Fruit fly (Drosophila melanogaster) whole organism, prepupa: ENCODE data around the gene CG5860.

Experiments used
- Blimp-1 ChIP-seq: fragments of 200-800 bp; sonication (Bioruptor generic); optimal IDR thresholded peaks from 3 replicates; lab custom pipeline; 2017; ENCODE audit warnings: missing biosample characterization, missing genetic modification characterization, mild to moderate bottlenecking, moderate library complexity, missing genetic modification reagents
- CG10631 ChIP-seq: fragments of 200-800 bp; sonication (Bioruptor generic); optimal IDR thresholded peaks from 2 replicates; lab custom pipeline; 2016; ENCODE audit warnings: missing biosample characterization, missing genetic modification characterization
- CG31627 ChIP-seq: fragments of 200-800 bp; sonication (Bioruptor generic); optimal IDR thresholded peaks from 3 replicates; lab custom pipeline; 2016; ENCODE audit warnings: missing biosample characterization, missing genetic modification characterization
- CG4318 ChIP-seq: fragments of 200-800 bp; sonication (Bioruptor generic); optimal IDR thresholded peaks from 3 replicates; lab custom pipeline; 2017; ENCODE audit warnings: missing biosample characterization, mild to moderate bottlenecking, missing genetic modification characterization
- CG6163 ChIP-seq: fragments of 200-800 bp; sonication (Bioruptor generic); IDR thresholded peaks from 3 replicates; pipeline ENCODE4 v1.3.6; 2022; ENCODE audit warnings: missing biosample characterization, missing genetic modification characterization
- Gug ChIP-seq: fragments of 200-800 bp; sonication (Bioruptor generic); IDR thresholded peaks from 2 replicates; pipeline ENCODE4 v1.3.6; 2022; ENCODE audit warnings: missing biosample characterization, missing genetic modification characterization
- Met ChIP-seq: fragments of 200-800 bp; sonication (Bioruptor generic); optimal IDR thresholded peaks from 3 replicates; lab custom pipeline; 2016; ENCODE audit warnings: missing biosample characterization, missing genetic modification characterization
- achi ChIP-seq: fragments of 200-800 bp; sonication (Bioruptor generic); optimal IDR thresholded peaks from 3 replicates; lab custom pipeline; 2016; ENCODE audit warnings: missing biosample characterization, missing genetic modification characterization
- acj6 ChIP-seq: fragments of 200-800 bp; sonication (Bioruptor generic); optimal IDR thresholded peaks from 3 replicates; lab custom pipeline; 2016; ENCODE audit warnings: missing biosample characterization, missing genetic modification characterization
- cyc ChIP-seq: fragments of 200-800 bp; sonication (Bioruptor generic); optimal IDR thresholded peaks from 3 replicates; lab custom pipeline; 2016; ENCODE audit warnings: missing biosample characterization, missing genetic modification characterization
- dac ChIP-seq: fragments of 200-800 bp; sonication (Bioruptor generic); optimal IDR thresholded peaks from 2 replicates; lab custom pipeline; 2017; ENCODE audit warnings: missing biosample characterization, mild to moderate bottlenecking, missing genetic modification characterization
- topi ChIP-seq: fragments of 200-800 bp; sonication (Bioruptor generic); optimal IDR thresholded peaks from 3 replicates; lab custom pipeline; 2016; ENCODE audit warnings: missing biosample characterization, missing genetic modification characterization

dm6 chr3R:17400102-17400501, 9.3 kb upstream of the CG5860 start:
- TF ChIP-seq Gug (GFP tag; lab: Robert Waterston, UW) = no peak
- no peak for TF ChIP-seq cyc
- no peak for TF ChIP-seq achi (GFP tag; lab: Kevin White, UChicago)
- no peak for TF ChIP-seq Met
- no peak for TF ChIP-seq CG31627
- TF ChIP-seq acj6 (GFP tag; lab: Kevin White, UChicago) = no peak
- TF ChIP-seq CG4318 (GFP tag; lab: Kevin White, UChicago) = no peak
- no peak for TF ChIP-seq topi (GFP tag; lab: Kevin White, UChicago)
- TF ChIP-seq CG10631 (GFP tag; lab: Kevin White, UChicago) = no peak
- no peak for TF ChIP-seq dac
- TF ChIP-seq Blimp-1 (GFP tag; lab: Kevin White, UChicago) = no peak
- no peak for TF ChIP-seq CG6163 (GFP tag; lab: Robert Waterston, UW)
